Worm (Caenorhabditis elegans) whole organism, L4/young adult: ENCODE data around the gene F16F9.1.

Source experiments
- W03F9.2 ChIP-seq: fragments of 150-350 bp; optimal IDR thresholded peaks from 2 replicates; lab custom pipeline; 2014; ENCODE audit warnings: missing biosample characterization, missing genetic modification characterization
- dao-5 ChIP-seq: sonication (generic microtip); optimal IDR thresholded peaks from 2 replicates; lab custom pipeline; 2016; ENCODE audit warnings: missing genotype, missing genetic modification characterization, moderate library complexity, missing compliant biosample characterization
- him-1 ChIP-seq: sonication (generic microtip); optimal IDR thresholded peaks from 2 replicates; lab custom pipeline; 2016; ENCODE audit warnings: missing genotype, missing genetic modification reagents, missing genetic modification characterization, missing compliant biosample characterization

- TF ChIP-seq W03F9.2 (tag; lab: Kevin White, UChicago) (no peak), dao-5 (tag; lab: Kevin White, UChicago) (no peak), him-1 (no peak)
Measured at ce11 chrX:8473468-8473867, 27.3 kb downstream of the F16F9.1 start.
